Worm (Caenorhabditis elegans) whole organism, young adult: ENCODE measurements around the gene haf-3.
"Not testable (repeated sequence)": the region's sequence is repeated elsewhere in the genome, so short reads cannot be mapped to it uniquely, and the experiment has no call there.

Experiments used
- B0035.1 ChIP-seq: sonication (generic microtip); optimal IDR thresholded peaks from 2 replicates; lab custom pipeline; 2016; ENCODE audit warnings: missing genetic modification characterization, mild to moderate bottlenecking, missing compliant biosample characterization, missing genotype, missing genetic modification reagents
- B0336.3 ChIP-seq: fragments of 200-800 bp; sonication (Bioruptor generic); IDR thresholded peaks from 2 replicates; pipeline ENCODE4 v1.3.6; 2022; ENCODE audit warnings: missing genetic modification characterization, missing compliant biosample characterization
- F10E7.11 ChIP-seq: sonication (generic microtip); optimal IDR thresholded peaks from 2 replicates; lab custom pipeline; 2017; ENCODE audit warnings: mild to moderate bottlenecking, missing genetic modification characterization, moderate library complexity, missing compliant biosample characterization
- F22D6.2 ChIP-seq: sonication (generic microtip); optimal IDR thresholded peaks from 2 replicates; lab custom pipeline; 2016; ENCODE audit warnings: mild to moderate bottlenecking, missing genetic modification characterization, missing compliant biosample characterization
- F37B4.10 ChIP-seq: fragments of 200-800 bp; sonication (Bioruptor generic); IDR thresholded peaks from 2 replicates; pipeline ENCODE4 v1.3.6; 2022; ENCODE audit warnings: missing genetic modification characterization, missing compliant biosample characterization
- F55B11.4 ChIP-seq: sonication (generic microtip); optimal IDR thresholded peaks from 2 replicates; lab custom pipeline; 2016; ENCODE audit warnings: missing compliant biosample characterization, missing genetic modification characterization, borderline replicate concordance; ENCODE audit not compliant: insufficient read depth
- K11D2.4 ChIP-seq: fragments of 200-800 bp; sonication (Bioruptor generic); IDR thresholded peaks from 2 replicates; pipeline ENCODE4 v1.3.6; 2022; ENCODE audit warnings: missing genetic modification reagents, missing genetic modification characterization, missing compliant biosample characterization
- atf-7 ChIP-seq: sonication (generic microtip); optimal IDR thresholded peaks from 2 replicates; lab custom pipeline; 2017; ENCODE audit warnings: mild to moderate bottlenecking, missing genetic modification characterization, missing compliant biosample characterization
- attf-3 ChIP-seq: fragments of 200-800 bp; sonication (Bioruptor generic); conservative IDR thresholded peaks from 2 replicates; pipeline ENCODE4 v1.3.6; 2022; ENCODE audit warnings: missing genetic modification reagents, missing genetic modification characterization, missing compliant biosample characterization
- attf-5 ChIP-seq: fragments of 200-800 bp; sonication (Bioruptor generic); optimal IDR thresholded peaks from 2 replicates; lab custom pipeline; 2018; ENCODE audit warnings: mild to moderate bottlenecking, missing genetic modification characterization, missing compliant biosample characterization
- ceh-79 ChIP-seq: sonication (generic microtip); optimal IDR thresholded peaks from 2 replicates; lab custom pipeline; 2017; ENCODE audit warnings: mild to moderate bottlenecking, missing genetic modification characterization, missing compliant biosample characterization
- die-1 ChIP-seq: sonication (generic microtip); optimal IDR thresholded peaks from 2 replicates; lab custom pipeline; 2016; ENCODE audit warnings: missing genotype, mild to moderate bottlenecking, missing genetic modification characterization, missing compliant biosample characterization
- ekl-4 ChIP-seq: fragments of 200-800 bp; sonication (Bioruptor generic); IDR thresholded peaks from 2 replicates; pipeline ENCODE4 v1.3.6; 2022; ENCODE audit warnings: missing genetic modification reagents, missing genetic modification characterization, missing compliant biosample characterization
- gei-17 ChIP-seq: fragments of 200-800 bp; sonication (Bioruptor generic); optimal IDR thresholded peaks from 2 replicates; lab custom pipeline; 2018; ENCODE audit warnings: mild to moderate bottlenecking, missing genetic modification characterization, missing compliant biosample characterization
- him-1 ChIP-seq: sonication (generic microtip); optimal IDR thresholded peaks from 2 replicates; lab custom pipeline; 2016; ENCODE audit warnings: missing genotype, missing genetic modification reagents, missing genetic modification characterization, missing compliant biosample characterization
- hlh-26 ChIP-seq: fragments of 200-800 bp; sonication (Bioruptor generic); conservative IDR thresholded peaks from 2 replicates; pipeline ENCODE4 v1.3.6; 2022; ENCODE audit warnings: missing genetic modification reagents, missing genetic modification characterization, missing compliant biosample characterization
- lag-1 ChIP-seq: fragments of 200-800 bp; sonication (Bioruptor generic); IDR thresholded peaks from 2 replicates; pipeline ENCODE4 v1.3.6; 2022; ENCODE audit warnings: missing genetic modification reagents, missing genetic modification characterization, missing compliant biosample characterization
- lin-26 ChIP-seq: fragments of 200-800 bp; sonication (Bioruptor generic); IDR thresholded peaks from 2 replicates; pipeline ENCODE4 v1.3.6; 2022; ENCODE audit warnings: missing genetic modification reagents, missing genetic modification characterization, missing compliant biosample characterization
- lir-1 ChIP-seq: fragments of 200-800 bp; sonication (Bioruptor generic); conservative IDR thresholded peaks from 2 replicates; pipeline ENCODE4 v1.3.6; 2022; ENCODE audit warnings: missing genetic modification reagents, missing genetic modification characterization, missing compliant biosample characterization
- madf-3 ChIP-seq: fragments of 200-800 bp; sonication (Bioruptor generic); IDR thresholded peaks from 2 replicates; pipeline ENCODE4 v1.3.6; 2022; ENCODE audit warnings: missing genetic modification reagents, missing genetic modification characterization, missing compliant biosample characterization
- mxl-1 ChIP-seq: sonication (generic microtip); optimal IDR thresholded peaks from 2 replicates; lab custom pipeline; 2016; ENCODE audit warnings: missing genetic modification characterization, missing compliant biosample characterization
- nhr-90 ChIP-seq: sonication (generic microtip); optimal IDR thresholded peaks from 2 replicates; lab custom pipeline; 2016; ENCODE audit warnings: missing genotype, mild to moderate bottlenecking, missing genetic modification characterization, missing compliant biosample characterization
- pha-4 ChIP-seq: fragments of 150-350 bp; sonication (generic microtip); optimal IDR thresholded peaks from 2 replicates; lab custom pipeline; 2014; ENCODE audit warnings: missing biosample characterization, missing genetic modification reagents, missing genetic modification characterization
- rcor-1 ChIP-seq: fragments of 200-800 bp; sonication (Bioruptor generic); IDR thresholded peaks from 2 replicates; pipeline ENCODE4 v1.3.6; 2022; ENCODE audit warnings: missing genetic modification reagents, missing genetic modification characterization, missing compliant biosample characterization
- rpc-1 ChIP-seq, 2 experiments: fragments of 150-350 bp in 1 of 2; sonication (generic microtip) in 1 of 2; optimal IDR thresholded peaks; 2 replicates each; lab custom pipeline; 2014 to 2018; ENCODE audit warnings: missing biosample characterization in 1 of 2, missing genetic modification characterization in 1 of 2, missing genetic modification reagents in 1 of 2, missing genotype in 1 of 2
- sea-2 ChIP-seq: fragments of 200-800 bp; sonication (Bioruptor generic); IDR thresholded peaks from 2 replicates; pipeline ENCODE4 v1.3.6; 2022; ENCODE audit warnings: missing genetic modification characterization, missing compliant biosample characterization
- snpc-3.4 ChIP-seq: sonication (generic microtip); optimal IDR thresholded peaks from 2 replicates; lab custom pipeline; 2017; ENCODE audit warnings: missing genetic modification characterization, mild to moderate bottlenecking, missing compliant biosample characterization, antibody characterized with exemption, moderate library complexity, missing genotype, missing genetic modification reagents
- sptf-2 ChIP-seq: fragments of 200-800 bp; sonication (Bioruptor generic); optimal IDR thresholded peaks from 2 replicates; lab custom pipeline; 2018; ENCODE audit warnings: mild to moderate bottlenecking, missing genetic modification characterization, missing compliant biosample characterization
- unc-62 ChIP-seq: fragments of 150-350 bp; optimal IDR thresholded peaks from 2 replicates; lab custom pipeline; 2014; ENCODE audit warnings: missing biosample characterization, missing genetic modification reagents, missing genetic modification characterization
- ztf-26 ChIP-seq: sonication (generic microtip); optimal IDR thresholded peaks from 2 replicates; lab custom pipeline; 2017; ENCODE audit warnings: missing genetic modification characterization, missing compliant biosample characterization
- ztf-28 ChIP-seq: fragments of 200-800 bp; sonication (Bioruptor generic); IDR thresholded peaks from 2 replicates; pipeline ENCODE4 v1.3.6; 2022; ENCODE audit warnings: missing genetic modification reagents, missing genetic modification characterization, missing compliant biosample characterization
- ztf-6 ChIP-seq: fragments of 200-800 bp; sonication (Bioruptor generic); IDR thresholded peaks from 2 replicates; pipeline ENCODE4 v1.3.6; 2022; ENCODE audit warnings: missing genetic modification reagents, missing genetic modification characterization, missing compliant biosample characterization

The haf-3 gene

ce11 chrV:15809543-15809942 is 43.6 kb upstream of the haf-3 start, which contains the start of gene srsx-36:
Gene srsx-36, minus strand, starts transcription at chrV:15809643.
- TF ChIP-seq B0336.3 (GFP tag; lab: Robert Waterston, UW): no peak
- no peak for TF ChIP-seq die-1 (tag; lab: Kevin White, UChicago)

- not testable (repeated sequence) for TF ChIP-seq ztf-26; ztf-6 (GFP tag; lab: Robert Waterston, UW); mxl-1 (tag; lab: Kevin White, UChicago)
Measured at ce11 chrV:15807420-15807819, 41.4 kb upstream of the haf-3 start, which contains the start of gene srsx-38. Gene srsx-38, minus strand, starts transcription at chrV:15807520.

ce11 chrV:15803748-15804147 is 37.8 kb upstream of the haf-3 start, which contains the start of gene T26E4.18:
Gene T26E4.18, minus strand, starts transcription at chrV:15803848.
- not testable (repeated sequence) for TF ChIP-seq F22D6.2 (tag; lab: Kevin White, UChicago); attf-3 (GFP tag; lab: Robert Waterston, UW); gei-17 (GFP tag; lab: Kevin White, UChicago)

ce11 chrV:15803079-15803478 is 37.1 kb upstream of the haf-3 start, which contains the start of gene srd-27:
Gene srd-27, plus strand, starts transcription at chrV:15803379.
- TF ChIP-seq atf-7 (tag; lab: Kevin White, UChicago); snpc-3.4; B0035.1 (tag; lab: Kevin White, UChicago): not testable (repeated sequence)
- TF ChIP-seq, all 124 proteins: peak for 0; not testable (repeated sequence) for 124

ce11 chrV:15802623-15803022 is 36.7 kb upstream of the haf-3 start, which contains the start of gene T26E4.9:
Gene T26E4.9, minus strand, starts transcription at chrV:15802723.
- not testable (repeated sequence) for TF ChIP-seq nhr-90, ekl-4, ceh-79

ce11 chrV:15798108-15798507 is 32.1 kb upstream of the haf-3 start, which contains the start of gene T26E4.10:
Gene T26E4.10, minus strand, starts transcription at chrV:15798208.
- no peak for TF ChIP-seq ztf-28 (GFP tag; lab: Robert Waterston, UW)
- TF ChIP-seq F37B4.10 (GFP tag; lab: Robert Waterston, UW): no peak
- TF ChIP-seq F55B11.4 (tag; lab: Kevin White, UChicago): no peak
- no peak for TF ChIP-seq sea-2 (GFP tag; lab: Robert Waterston, UW)
- TF ChIP-seq die-1 (tag; lab: Kevin White, UChicago): no peak
- no peak for TF ChIP-seq rpc-1 (optimal IDR thresholded peaks at IDR 0.05; lab: Kevin White, UChicago)
- TF ChIP-seq rpc-1 (tag; optimal IDR thresholded peaks at IDR 0.05; lab: Kevin White, UChicago): no peak
- TF ChIP-seq F10E7.11 (tag; lab: Kevin White, UChicago): no peak

ce11 chrV:15796087-15796486 is 30.1 kb upstream of the haf-3 start, which contains the start of gene nhr-223:
Gene nhr-223, plus strand, starts transcription at chrV:15796387.
- TF ChIP-seq lag-1 (GFP tag; lab: Robert Waterston, UW) (no peak), him-1 (tag; lab: Kevin White, UChicago) (no peak), rcor-1 (GFP tag; lab: Robert Waterston, UW) (no peak), lir-1 (GFP tag; lab: Robert Waterston, UW) (no peak), K11D2.4 (GFP tag; lab: Robert Waterston, UW) (no peak), sptf-2 (GFP tag; lab: Kevin White, UChicago) (no peak), hlh-26 (GFP tag; lab: Robert Waterston, UW) (no peak), unc-62 (GFP tag; lab: Kevin White, UChicago) (no peak), madf-3 (GFP tag; lab: Robert Waterston, UW) (no peak), gei-17 (GFP tag; lab: Kevin White, UChicago) (no peak), pha-4 (tag; lab: Kevin White, UChicago) (no peak), lin-26 (GFP tag; lab: Robert Waterston, UW) (no peak), ztf-26 (no peak), attf-5 (no peak)
